Worm (Caenorhabditis elegans) whole organism, late embryonic: ENCODE measurements around the gene Y46G5A.38.

Experiments used
- C08G9.2 ChIP-seq: sonication (generic microtip); optimal IDR thresholded peaks from 2 replicates; lab custom pipeline; 2016; ENCODE audit warnings: mild to moderate bottlenecking, missing genetic modification characterization, moderate library complexity, missing compliant biosample characterization
- K09A11.1 ChIP-seq: sonication (generic microtip); optimal IDR thresholded peaks from 2 replicates; lab custom pipeline; 2017; ENCODE audit warnings: antibody characterized with exemption, mild to moderate bottlenecking, missing genetic modification characterization, missing compliant biosample characterization; ENCODE audit not compliant: insufficient read depth
- ama-1 ChIP-seq: fragments of 150-350 bp; optimal IDR thresholded peaks from 2 replicates; lab custom pipeline; 2014
- ceh-30 ChIP-seq: fragments of 150-350 bp; optimal IDR thresholded peaks from 2 replicates; lab custom pipeline; 2014; ENCODE audit warnings: missing biosample characterization, missing genetic modification characterization
- ceh-31 ChIP-seq: sonication (generic microtip); optimal IDR thresholded peaks from 2 replicates; lab custom pipeline; 2016; ENCODE audit warnings: missing genetic modification characterization, missing compliant biosample characterization
- ceh-6 ChIP-seq: fragments of 200-800 bp; sonication (Bioruptor generic); optimal IDR thresholded peaks from 2 replicates; lab custom pipeline; 2018; ENCODE audit warnings: mild to moderate bottlenecking, missing genetic modification characterization, missing compliant biosample characterization
- elt-2 ChIP-seq: sonication (generic microtip); optimal IDR thresholded peaks from 2 replicates; lab custom pipeline; 2016; ENCODE audit warnings: missing genetic modification reagents, missing genetic modification characterization, missing compliant biosample characterization
- hlh-30 ChIP-seq: sonication (generic microtip); optimal IDR thresholded peaks from 2 replicates; lab custom pipeline; 2017; ENCODE audit warnings: antibody characterized with exemption, missing genetic modification characterization, missing compliant biosample characterization; ENCODE audit not compliant: insufficient read depth
- lim-6 ChIP-seq: sonication (generic microtip); optimal IDR thresholded peaks from 2 replicates; lab custom pipeline; 2016; ENCODE audit warnings: missing genetic modification characterization, missing compliant biosample characterization
- lin-11 ChIP-seq: fragments of 200-800 bp; sonication (Bioruptor generic); optimal IDR thresholded peaks from 2 replicates; lab custom pipeline; 2018; ENCODE audit warnings: mild to moderate bottlenecking, missing genetic modification characterization, missing compliant biosample characterization
- npax-4 ChIP-seq: sonication (generic microtip); optimal IDR thresholded peaks from 2 replicates; lab custom pipeline; 2016; ENCODE audit warnings: missing genetic modification characterization, missing compliant biosample characterization
- rnt-1 ChIP-seq: sonication (generic microtip); optimal IDR thresholded peaks from 2 replicates; lab custom pipeline; 2016; ENCODE audit warnings: missing genetic modification characterization, missing compliant biosample characterization
- tbx-2 ChIP-seq: sonication (generic microtip); optimal IDR thresholded peaks from 2 replicates; lab custom pipeline; 2016; ENCODE audit warnings: missing genetic modification characterization, missing compliant biosample characterization
- unc-86 ChIP-seq: sonication (generic microtip); optimal IDR thresholded peaks from 2 replicates; lab custom pipeline; 2016; ENCODE audit warnings: missing genetic modification characterization, missing compliant biosample characterization

ce11 chrII:12805161-12805560 is 21.7 kb upstream of the Y46G5A.38 start, which contains the start of the genes Y46G5A.18 and Y46G5A.47:
- TF ChIP-seq rnt-1 (tag; lab: Kevin White, UChicago) (no peak), tbx-2 (tag; lab: Kevin White, UChicago) (no peak), unc-86 (tag; lab: Kevin White, UChicago) (no peak), hlh-30 (tag; lab: Kevin White, UChicago) (no peak), C08G9.2 (tag; lab: Kevin White, UChicago) (no peak), lim-6 (tag; lab: Kevin White, UChicago) (no peak), ceh-31 (tag; lab: Kevin White, UChicago) (no peak), ama-1 (lab: Kevin White, UChicago) (no peak), lin-11 (tag; lab: Kevin White, UChicago) (no peak), elt-2 (tag; lab: Kevin White, UChicago) (no peak), ceh-30 (tag; lab: Kevin White, UChicago) (no peak), K09A11.1 (tag; lab: Kevin White, UChicago) (no peak), npax-4 (no peak), ceh-6 (no peak)
